Fruit fly (Drosophila melanogaster) whole organism, prepupa: ENCODE results near the gene CG7900.
A peak's percentile ranks its signal among the peaks of the same experiment; 100 is the strongest.

Source experiments
- CG10631 ChIP-seq: fragments of 200-800 bp; sonication (Bioruptor generic); optimal IDR thresholded peaks from 2 replicates; lab custom pipeline; 2016; ENCODE audit warnings: missing biosample characterization, missing genetic modification characterization
- CG10669 ChIP-seq: fragments of 200-800 bp; sonication (Bioruptor generic); optimal IDR thresholded peaks from 3 replicates; lab custom pipeline; 2018; ENCODE audit warnings: missing biosample characterization, mild to moderate bottlenecking, missing genetic modification characterization, moderate library complexity
- CG11294 ChIP-seq: fragments of 200-800 bp; sonication (Bioruptor generic); IDR thresholded peaks from 2 replicates; pipeline ENCODE4 v1.3.6; 2022; ENCODE audit warnings: missing biosample characterization, missing genetic modification characterization
- CG15336 ChIP-seq: fragments of 200-800 bp; sonication (Bioruptor generic); IDR thresholded peaks from 2 replicates; pipeline ENCODE4 v1.3.6; 2022; ENCODE audit warnings: missing biosample characterization, missing genetic modification characterization
- CG3032 ChIP-seq: fragments of 200-800 bp; optimal IDR thresholded peaks from 2 replicates; lab custom pipeline; 2019; ENCODE audit warnings: missing biosample characterization, mild to moderate bottlenecking, missing genetic modification characterization, moderate library complexity
- CG31627 ChIP-seq: fragments of 200-800 bp; sonication (Bioruptor generic); optimal IDR thresholded peaks from 3 replicates; lab custom pipeline; 2016; ENCODE audit warnings: missing biosample characterization, missing genetic modification characterization
- CG34406 ChIP-seq: fragments of 200-800 bp; sonication (Bioruptor generic); optimal IDR thresholded peaks from 3 replicates; lab custom pipeline; 2016; ENCODE audit warnings: missing biosample characterization, missing genetic modification characterization
- CG3919 ChIP-seq: fragments of 200-800 bp; sonication (Bioruptor generic); optimal IDR thresholded peaks from 3 replicates; lab custom pipeline; 2016; ENCODE audit warnings: missing biosample characterization, missing genetic modification characterization
- CG4318 ChIP-seq: fragments of 200-800 bp; sonication (Bioruptor generic); optimal IDR thresholded peaks from 3 replicates; lab custom pipeline; 2017; ENCODE audit warnings: missing biosample characterization, mild to moderate bottlenecking, missing genetic modification characterization
- CG6163 ChIP-seq: fragments of 200-800 bp; sonication (Bioruptor generic); IDR thresholded peaks from 3 replicates; pipeline ENCODE4 v1.3.6; 2022; ENCODE audit warnings: missing biosample characterization, missing genetic modification characterization
- CG6276 ChIP-seq: fragments of 200-800 bp; sonication (Bioruptor generic); optimal IDR thresholded peaks from 2 replicates; lab custom pipeline; 2017; ENCODE audit warnings: missing biosample characterization, mild to moderate bottlenecking, missing genetic modification characterization
- CG6792 ChIP-seq: fragments of 200-800 bp; sonication (Bioruptor generic); optimal IDR thresholded peaks from 3 replicates; lab custom pipeline; 2016; ENCODE audit warnings: missing biosample characterization, missing genetic modification characterization
- CG6808 ChIP-seq: fragments of 200-800 bp; sonication (Bioruptor generic); optimal IDR thresholded peaks from 3 replicates; lab custom pipeline; 2017; ENCODE audit warnings: missing biosample characterization, missing genetic modification characterization, mild to moderate bottlenecking, moderate library complexity, missing genetic modification reagents
- CG6854 ChIP-seq: fragments of 200-800 bp; sonication (Bioruptor generic); optimal IDR thresholded peaks from 2 replicates; lab custom pipeline; 2017; ENCODE audit warnings: missing biosample characterization, mild to moderate bottlenecking, missing genetic modification characterization
- CG7368 ChIP-seq: fragments of 200-800 bp; sonication (Bioruptor generic); optimal IDR thresholded peaks from 3 replicates; lab custom pipeline; 2016; ENCODE audit warnings: missing biosample characterization, missing genetic modification characterization
- CG8319 ChIP-seq: fragments of 200-800 bp; sonication (Bioruptor generic); optimal IDR thresholded peaks from 3 replicates; lab custom pipeline; 2016; ENCODE audit warnings: missing biosample characterization, missing genetic modification characterization
- CG8632 ChIP-seq: fragments of 200-800 bp; sonication (Bioruptor generic); optimal IDR thresholded peaks from 3 replicates; lab custom pipeline; 2016; ENCODE audit warnings: missing biosample characterization, missing genetic modification characterization
- CG9139 ChIP-seq: fragments of 200-800 bp; sonication (Bioruptor generic); optimal IDR thresholded peaks from 3 replicates; lab custom pipeline; 2017; ENCODE audit warnings: missing biosample characterization, mild to moderate bottlenecking, missing genetic modification characterization
- Eip75B ChIP-seq: fragments of 200-800 bp; sonication (Bioruptor generic); optimal IDR thresholded peaks from 3 replicates; lab custom pipeline; 2016; ENCODE audit warnings: missing biosample characterization, missing genetic modification characterization
- Eip78C ChIP-seq: fragments of 200-800 bp; sonication (Bioruptor generic); peaks from one replicate; lab custom pipeline; 2016; ENCODE audit warnings: missing biosample characterization, missing genetic modification characterization
- Eip93F ChIP-seq: fragments of 200-800 bp; sonication (Bioruptor generic); optimal IDR thresholded peaks from 2 replicates; lab custom pipeline; 2016; ENCODE audit warnings: missing biosample characterization, mild to moderate bottlenecking, missing genetic modification characterization
- Ets21C ChIP-seq: fragments of 200-800 bp; sonication (Bioruptor generic); optimal IDR thresholded peaks from 3 replicates; lab custom pipeline; 2016; ENCODE audit warnings: missing biosample characterization, missing genetic modification characterization
- Gug ChIP-seq: fragments of 200-800 bp; sonication (Bioruptor generic); IDR thresholded peaks from 2 replicates; pipeline ENCODE4 v1.3.6; 2022; ENCODE audit warnings: missing biosample characterization, missing genetic modification characterization
- Hr38 ChIP-seq: sonication (Bioruptor generic); optimal IDR thresholded peaks from 2 replicates; lab custom pipeline; 2016; ENCODE audit warnings: missing biosample characterization, missing genetic modification characterization
- Hr39 ChIP-seq: fragments of 200-800 bp; sonication (Bioruptor generic); optimal IDR thresholded peaks from 2 replicates; lab custom pipeline; 2016; ENCODE audit warnings: missing biosample characterization, missing genetic modification characterization
- Hr4 ChIP-seq: fragments of 200-800 bp; sonication (Bioruptor generic); optimal IDR thresholded peaks from 3 replicates; lab custom pipeline; 2016; ENCODE audit warnings: missing biosample characterization, missing genetic modification characterization
- Lpt ChIP-seq: fragments of 200-800 bp; sonication (Bioruptor generic); optimal IDR thresholded peaks from 3 replicates; lab custom pipeline; 2016; ENCODE audit warnings: missing biosample characterization, missing genetic modification characterization
- Met ChIP-seq: fragments of 200-800 bp; sonication (Bioruptor generic); optimal IDR thresholded peaks from 3 replicates; lab custom pipeline; 2016; ENCODE audit warnings: missing biosample characterization, missing genetic modification characterization
- OdsH ChIP-seq: fragments of 200-800 bp; sonication (Bioruptor generic); optimal IDR thresholded peaks from 3 replicates; lab custom pipeline; 2016; ENCODE audit warnings: missing biosample characterization, missing genetic modification characterization
- Smox ChIP-seq: fragments of 200-800 bp; sonication (Bioruptor generic); optimal IDR thresholded peaks from 3 replicates; lab custom pipeline; 2016; ENCODE audit warnings: missing biosample characterization, missing genetic modification characterization
- Sox102F ChIP-seq: fragments of 200-800 bp; sonication (Bioruptor generic); optimal IDR thresholded peaks from 2 replicates; lab custom pipeline; 2016; ENCODE audit warnings: missing biosample characterization, mild to moderate bottlenecking, missing genetic modification characterization
- Sox14 ChIP-seq: fragments of 200-800 bp; sonication (Bioruptor generic); optimal IDR thresholded peaks from 3 replicates; lab custom pipeline; 2016; ENCODE audit warnings: missing biosample characterization, missing genetic modification characterization
- Sox15 ChIP-seq: fragments of 200-800 bp; sonication (Bioruptor generic); optimal IDR thresholded peaks from 3 replicates; lab custom pipeline; 2016; ENCODE audit warnings: missing biosample characterization, missing genetic modification characterization
- achi ChIP-seq: fragments of 200-800 bp; sonication (Bioruptor generic); optimal IDR thresholded peaks from 3 replicates; lab custom pipeline; 2016; ENCODE audit warnings: missing biosample characterization, missing genetic modification characterization
- acj6 ChIP-seq: fragments of 200-800 bp; sonication (Bioruptor generic); optimal IDR thresholded peaks from 3 replicates; lab custom pipeline; 2016; ENCODE audit warnings: missing biosample characterization, missing genetic modification characterization
- dac ChIP-seq: fragments of 200-800 bp; sonication (Bioruptor generic); optimal IDR thresholded peaks from 2 replicates; lab custom pipeline; 2017; ENCODE audit warnings: missing biosample characterization, mild to moderate bottlenecking, missing genetic modification characterization
- dsx ChIP-seq: fragments of 200-800 bp; optimal IDR thresholded peaks from 3 replicates; lab custom pipeline; 2019; ENCODE audit warnings: missing biosample characterization, mild to moderate bottlenecking, missing genetic modification characterization, moderate library complexity; ENCODE audit not compliant: poor library complexity, severe bottlenecking
- eg ChIP-seq: fragments of 200-800 bp; sonication (Bioruptor generic); IDR thresholded peaks from 3 replicates; pipeline ENCODE4 v1.3.6; 2022; ENCODE audit warnings: missing biosample characterization, missing genetic modification characterization
- esn ChIP-seq: fragments of 200-800 bp; sonication (Bioruptor generic); optimal IDR thresholded peaks from 2 replicates; lab custom pipeline; 2016; ENCODE audit warnings: missing biosample characterization, mild to moderate bottlenecking, missing genetic modification characterization, moderate library complexity
- fd59A ChIP-seq: fragments of 200-800 bp; sonication (Bioruptor generic); optimal IDR thresholded peaks from 2 replicates; lab custom pipeline; 2017; ENCODE audit warnings: missing biosample characterization, mild to moderate bottlenecking, missing genetic modification characterization, missing genetic modification reagents
- fkh ChIP-seq: fragments of 200-800 bp; sonication (Bioruptor generic); optimal IDR thresholded peaks from 3 replicates; lab custom pipeline; 2017; ENCODE audit warnings: missing biosample characterization, mild to moderate bottlenecking, missing genetic modification characterization, moderate library complexity
- lz ChIP-seq: fragments of 200-800 bp; sonication (Bioruptor generic); optimal IDR thresholded peaks from 3 replicates; lab custom pipeline; 2016; ENCODE audit warnings: missing biosample characterization, missing genetic modification characterization
- pdm3 ChIP-seq: fragments of 200-800 bp; sonication (Bioruptor generic); optimal IDR thresholded peaks from 3 replicates; lab custom pipeline; 2016; ENCODE audit warnings: missing biosample characterization, missing genetic modification characterization
- ss ChIP-seq, 2 experiments: fragments of 200-800 bp; sonication (Bioruptor generic); optimal IDR thresholded peaks; 2 replicates in 1 of 2; 3 replicates in 1 of 2; lab custom pipeline; 2017 to 2018; ENCODE audit warnings: mild to moderate bottlenecking in 2 of 2, missing biosample characterization in 2 of 2, missing genetic modification characterization in 2 of 2, moderate library complexity in 1 of 2
- topi ChIP-seq: fragments of 200-800 bp; sonication (Bioruptor generic); optimal IDR thresholded peaks from 3 replicates; lab custom pipeline; 2016; ENCODE audit warnings: missing biosample characterization, missing genetic modification characterization
- vri ChIP-seq: fragments of 200-800 bp; sonication (Bioruptor generic); optimal IDR thresholded peaks from 3 replicates; lab custom pipeline; 2016; ENCODE audit warnings: missing biosample characterization, mild to moderate bottlenecking, missing genetic modification characterization

The CG7900 gene

DNA sequence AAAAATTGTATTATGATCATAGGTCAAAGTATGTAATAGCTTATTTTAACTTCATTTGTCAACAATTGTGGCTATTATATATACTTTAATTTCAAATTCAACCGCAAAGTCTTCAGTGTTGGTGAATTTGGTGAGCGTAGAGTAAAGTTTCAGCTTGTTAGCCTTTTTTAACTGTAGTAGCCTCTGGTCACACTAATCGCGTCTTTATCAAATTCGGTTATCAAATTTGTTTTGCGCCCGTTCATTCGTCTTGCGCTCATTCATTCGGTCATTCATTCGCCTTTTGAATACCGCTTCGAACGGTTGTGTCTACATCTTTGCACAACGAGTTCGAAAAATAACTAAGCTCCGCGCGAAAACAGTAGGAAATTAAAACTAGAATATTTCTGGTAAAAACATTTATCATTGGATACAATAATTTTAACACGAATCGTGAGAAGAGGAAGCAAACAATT is 11.2 kb downstream of the CG7900 start, which contains the start of gene puc (continued):
- TF ChIP-seq dac (GFP tag; lab: Kevin White, UChicago): no peak
- TF ChIP-seq Eip78C: peak; percentile 71
- no peak for TF ChIP-seq Lpt
- no peak for TF ChIP-seq CG6276 (GFP tag; lab: Kevin White, UChicago)
- TF ChIP-seq Sox102F (GFP tag; lab: Kevin White, UChicago): peak; percentile 65
- TF ChIP-seq OdsH (GFP tag; lab: Kevin White, UChicago): no peak
- TF ChIP-seq Hr4: no peak
- TF ChIP-seq topi (GFP tag; lab: Kevin White, UChicago): peak; percentile 46
- TF ChIP-seq Hr39 (GFP tag; lab: Kevin White, UChicago): peak; percentile 3
- no peak for TF ChIP-seq ss (GFP tag; optimal IDR thresholded peaks at IDR 0.05; lab: Kevin White, UChicago)
- peak; percentile 23 for TF ChIP-seq pdm3
- TF ChIP-seq acj6 (GFP tag; lab: Kevin White, UChicago): no peak
- TF ChIP-seq Ets21C: no peak
- TF ChIP-seq CG11294 (GFP tag; lab: Robert Waterston, UW): no peak
- TF ChIP-seq Eip93F (GFP tag; lab: Kevin White, UChicago): peak; percentile 36

DNA sequence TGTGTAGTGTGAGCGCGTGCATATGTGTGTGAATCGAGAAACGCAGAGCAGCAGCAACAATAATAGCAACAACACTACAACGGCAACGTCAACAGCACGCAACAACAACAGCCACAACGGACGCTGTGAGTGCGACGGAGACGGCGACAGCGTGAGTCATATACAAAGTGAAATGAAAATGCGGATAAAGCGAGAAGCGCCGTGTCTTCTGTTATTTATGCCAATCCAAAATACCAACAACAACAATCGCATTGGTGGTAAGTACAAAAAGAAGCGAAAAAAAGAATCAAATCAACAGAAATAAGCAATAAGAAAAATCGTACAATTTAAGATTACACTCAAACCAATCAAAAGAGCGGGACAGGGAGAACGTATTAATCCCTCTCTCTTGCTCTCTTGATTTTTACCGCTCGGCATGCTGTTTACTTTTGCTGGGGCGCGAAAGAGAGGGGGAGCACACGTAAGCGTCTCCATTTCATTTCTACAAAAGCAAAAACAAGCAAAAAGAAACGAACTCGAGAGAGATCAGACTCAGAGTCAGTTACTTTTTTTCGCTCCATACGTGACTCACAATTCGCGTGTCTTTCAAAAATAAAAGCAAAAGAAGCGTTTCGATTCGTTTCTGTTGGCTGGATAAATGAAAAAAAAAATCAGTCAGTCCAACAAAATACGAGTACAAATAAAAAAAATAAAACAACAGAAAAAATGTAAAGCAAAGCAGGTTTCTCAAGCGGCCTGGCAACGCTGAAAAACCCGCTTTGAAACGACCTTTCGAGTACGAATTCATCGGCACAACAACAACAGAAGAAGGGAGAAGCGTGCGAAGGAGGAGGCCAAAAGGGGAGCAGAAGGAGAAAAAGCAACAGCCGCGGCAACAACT is 12.2 kb downstream of the CG7900 start:
- TF ChIP-seq CG3919 (GFP tag; lab: Kevin White, UChicago) (peak; percentile 94), Hr39 (GFP tag; lab: Kevin White, UChicago) (peak; percentile 85), dac (GFP tag; lab: Kevin White, UChicago) (peak; percentile 78), Met (GFP tag; lab: Kevin White, UChicago) (peak; percentile 93), dsx (GFP tag; lab: Kevin White, UChicago) (peak; percentile 98), OdsH (GFP tag; lab: Kevin White, UChicago) (peak; percentile 86), eg (GFP tag; lab: Robert Waterston, UW) (no peak), Sox15 (no peak), CG6792 (peak; percentile 92), vri (peak; percentile 98), Smox (GFP tag; lab: Kevin White, UChicago) (peak; percentile 88), Eip75B (GFP tag; lab: Kevin White, UChicago) (peak; percentile 97), lz (GFP tag; lab: Kevin White, UChicago) (peak; percentile 76), Ets21C (peak; percentile 64), CG10631 (GFP tag; lab: Kevin White, UChicago) (peak; percentile 78), Lpt (peak; percentile 90), Eip93F (GFP tag; lab: Kevin White, UChicago) (peak; percentile 87), CG7368 (GFP tag; lab: Kevin White, UChicago) (peak; percentile 97), CG6808 (GFP tag; lab: Kevin White, UChicago) (peak; percentile 99), ss (GFP tag; optimal IDR thresholded peaks at IDR 0.05; lab: Kevin White, UChicago) (peak; percentile 100), CG3032 (peak; percentile 95), Gug (no peak), CG8632 (GFP tag; lab: Kevin White, UChicago) (peak; percentile 98), CG15336 (no peak), CG8319 (peak; percentile 91), Hr38 (GFP tag; lab: Kevin White, UChicago) (peak; percentile 87), CG4318 (GFP tag; lab: Kevin White, UChicago) (no peak), Sox102F (GFP tag; lab: Kevin White, UChicago) (peak; percentile 98), fd59A (peak; percentile 92), CG6854 (GFP tag; lab: Kevin White, UChicago) (peak; percentile 99), CG9139 (GFP tag; lab: Kevin White, UChicago) (peak; percentile 100), CG34406 (GFP tag; lab: Kevin White, UChicago) (peak; percentile 97), esn (GFP tag; lab: Kevin White, UChicago) (peak; percentile 92), CG31627 (GFP tag; lab: Kevin White, UChicago) (peak; percentile 52), CG10669 (GFP tag; lab: Kevin White, UChicago) (peak; percentile 98), CG6163 (GFP tag; lab: Robert Waterston, UW) (no peak), achi (peak; percentile 93), fkh (GFP tag; lab: Kevin White, UChicago) (peak; percentile 96), CG11294 (GFP tag; lab: Robert Waterston, UW) (no peak), acj6 (GFP tag; lab: Kevin White, UChicago) (peak; percentile 77), Sox14 (GFP tag; lab: Kevin White, UChicago) (peak; percentile 90)
